Fruit fly (Drosophila melanogaster) whole organism, embryonic: ENCODE data around the gene CG10761.

Source experiments
- Awh ChIP-seq: fragments of 200-800 bp; sonication (Bioruptor generic); IDR thresholded peaks from 2 replicates; pipeline ENCODE4, ENCODE4 v1.3.6; 2022; ENCODE audit warnings: missing biosample characterization, missing genetic modification characterization
- CG10274 ChIP-seq: fragments of 200-800 bp; sonication (Bioruptor generic); optimal IDR thresholded peaks from 3 replicates; lab custom pipeline; 2017; ENCODE audit warnings: missing biosample characterization, mild to moderate bottlenecking, missing genetic modification characterization
- CG10366 ChIP-seq: fragments of 200-800 bp; sonication (Bioruptor generic); IDR thresholded peaks from 2 replicates; pipeline ENCODE4 v1.3.6; 2022; ENCODE audit warnings: missing biosample characterization, missing genetic modification characterization
- CG10565 ChIP-seq: fragments of 200-800 bp; sonication (Bioruptor generic); optimal IDR thresholded peaks from 3 replicates; lab custom pipeline; 2016; ENCODE audit warnings: missing biosample characterization, mild to moderate bottlenecking, missing genetic modification characterization
- CG12155 ChIP-seq: fragments of 200-800 bp; sonication (Bioruptor generic); optimal IDR thresholded peaks from 3 replicates; lab custom pipeline; 2016; ENCODE audit warnings: missing biosample characterization, missing genetic modification characterization
- CG15514 ChIP-seq: fragments of 200-800 bp; sonication (Bioruptor generic); optimal IDR thresholded peaks from 3 replicates; lab custom pipeline; 2017; ENCODE audit warnings: missing biosample characterization, missing genetic modification characterization, mild to moderate bottlenecking, moderate library complexity, missing genetic modification reagents
- CG17385 ChIP-seq: fragments of 200-800 bp; sonication (Bioruptor generic); optimal IDR thresholded peaks from 3 replicates; lab custom pipeline; 2018; ENCODE audit warnings: missing biosample characterization, mild to moderate bottlenecking, missing genetic modification characterization
- CG17912 ChIP-seq: fragments of 200-800 bp; sonication (Bioruptor generic); optimal IDR thresholded peaks from 2 replicates; lab custom pipeline; 2018; ENCODE audit warnings: missing biosample characterization, mild to moderate bottlenecking, missing genetic modification characterization
- CG1792 ChIP-seq: fragments of 200-800 bp; sonication (Bioruptor generic); optimal IDR thresholded peaks from 2 replicates; lab custom pipeline; 2016; ENCODE audit warnings: missing biosample characterization, missing genetic modification characterization
- CG18476 ChIP-seq: fragments of 200-800 bp; sonication (Bioruptor generic); optimal IDR thresholded peaks from 2 replicates; lab custom pipeline; 2016; ENCODE audit warnings: missing biosample characterization, mild to moderate bottlenecking, missing genetic modification characterization
- CG34376 ChIP-seq: fragments of 200-800 bp; sonication (Bioruptor generic); optimal IDR thresholded peaks from 2 replicates; lab custom pipeline; 2018; ENCODE audit warnings: missing biosample characterization, mild to moderate bottlenecking, missing genetic modification characterization
- CG4328 ChIP-seq: fragments of 200-800 bp; sonication (Bioruptor generic); optimal IDR thresholded peaks from 3 replicates; lab custom pipeline; 2017; ENCODE audit warnings: missing biosample characterization, missing genetic modification reagents, missing genetic modification characterization
- CG6765 ChIP-seq: fragments of 200-800 bp; sonication (Bioruptor generic); optimal IDR thresholded peaks from 3 replicates; lab custom pipeline; 2017; ENCODE audit warnings: missing biosample characterization, mild to moderate bottlenecking, missing genetic modification characterization
- CG9727 ChIP-seq: fragments of 200-800 bp; sonication (Bioruptor generic); optimal IDR thresholded peaks from 3 replicates; lab custom pipeline; 2017; ENCODE audit warnings: missing biosample characterization, mild to moderate bottlenecking, missing genetic modification characterization
- CG9932 ChIP-seq: fragments of 200-800 bp; sonication (Bioruptor generic); IDR thresholded peaks from 2 replicates; pipeline ENCODE4 v1.3.6; 2022; ENCODE audit warnings: missing biosample characterization, missing genetic modification characterization
- D19B ChIP-seq: fragments of 200-800 bp; sonication (Bioruptor generic); optimal IDR thresholded peaks from 2 replicates; lab custom pipeline; 2017; ENCODE audit warnings: missing biosample characterization, mild to moderate bottlenecking, missing genetic modification characterization
- Doc3 ChIP-seq: fragments of 200-800 bp; sonication (Bioruptor generic); IDR thresholded peaks from 3 replicates; pipeline ENCODE4 v1.3.6; 2022; ENCODE audit warnings: missing biosample characterization, missing genetic modification characterization; ENCODE audit not compliant: partially characterized antibody
- Dp ChIP-seq: fragments of 200-800 bp; sonication (Bioruptor generic); optimal IDR thresholded peaks from 2 replicates; lab custom pipeline; 2018; ENCODE audit warnings: missing biosample characterization, mild to moderate bottlenecking, missing genetic modification characterization, moderate library complexity
- Fer1 ChIP-seq: fragments of 200-800 bp; sonication (Bioruptor generic); optimal IDR thresholded peaks from 2 replicates; lab custom pipeline; 2017; ENCODE audit warnings: missing biosample characterization, mild to moderate bottlenecking, missing genetic modification characterization
- Lhr ChIP-seq: fragments of 200-800 bp; sonication (Bioruptor generic); optimal IDR thresholded peaks from 3 replicates; lab custom pipeline; 2017; ENCODE audit warnings: mild to moderate bottlenecking, missing biosample characterization, missing genetic modification reagents, missing genetic modification characterization
- NK7.1 ChIP-seq: fragments of 200-800 bp; sonication (Bioruptor generic); optimal IDR thresholded peaks from 3 replicates; lab custom pipeline; 2016; ENCODE audit warnings: missing biosample characterization, missing genetic modification characterization
- Nf-YA ChIP-seq: fragments of 200-800 bp; sonication (Bioruptor generic); IDR thresholded peaks from 2 replicates; pipeline ENCODE4 v1.3.6; 2022; ENCODE audit warnings: missing biosample characterization, missing genetic modification characterization
- Oli ChIP-seq: fragments of 200-800 bp; sonication (Bioruptor generic); optimal IDR thresholded peaks from 2 replicates; lab custom pipeline; 2018; ENCODE audit warnings: missing biosample characterization, mild to moderate bottlenecking, missing genetic modification characterization, moderate library complexity
- Opbp ChIP-seq: fragments of 200-800 bp; sonication (Bioruptor generic); IDR thresholded peaks from 3 replicates; pipeline ENCODE4 v1.3.6; 2022; ENCODE audit warnings: missing biosample characterization, missing genetic modification characterization; ENCODE audit not compliant: partially characterized antibody
- PHDP ChIP-seq: fragments of 200-800 bp; sonication (Bioruptor generic); optimal IDR thresholded peaks from 3 replicates; lab custom pipeline; 2018; ENCODE audit warnings: missing biosample characterization, mild to moderate bottlenecking, missing genetic modification characterization, moderate library complexity
- Pdp1 ChIP-seq, 2 experiments: fragments of 200-800 bp; sonication (Bioruptor generic); optimal IDR thresholded peaks; 3 replicates each; lab custom pipeline; 2016; ENCODE audit warnings: missing biosample characterization in 2 of 2, missing genetic modification characterization in 2 of 2, mild to moderate bottlenecking in 1 of 2, moderate library complexity in 1 of 2
- Rx ChIP-seq: fragments of 200-800 bp; sonication (Bioruptor generic); IDR thresholded peaks from 2 replicates; pipeline ENCODE4 v1.3.6; 2022; ENCODE audit warnings: missing biosample characterization, missing genetic modification characterization
- Side ChIP-seq: fragments of 200-800 bp; sonication (Bioruptor generic); optimal IDR thresholded peaks from 2 replicates; lab custom pipeline; 2016; ENCODE audit warnings: missing biosample characterization, missing genetic modification characterization
- Stat92E ChIP-seq, 3 experiments: fragments of >200 bp in 2 of 3; fragments of 200-800 bp in 1 of 3; sonication (Bioruptor generic) in 1 of 3; optimal IDR thresholded peaks; 2 replicates each; lab custom pipeline; 2017 to 2019; ENCODE audit warnings: missing biosample characterization in 3 of 3, missing genetic modification characterization in 3 of 3, mild to moderate bottlenecking in 1 of 3, moderate library complexity in 1 of 3
- Taf1 ChIP-seq: fragments of 200-800 bp; sonication (Bioruptor generic); IDR thresholded peaks from 2 replicates; pipeline ENCODE4 v1.3.6; 2022; ENCODE audit warnings: missing biosample characterization, missing genetic modification characterization
- Tbp ChIP-seq: fragments of >200 bp; optimal IDR thresholded peaks from 2 replicates; lab custom pipeline; 2018; ENCODE audit warnings: missing biosample characterization, missing genetic modification characterization
- Xbp1 ChIP-seq: fragments of 200-800 bp; sonication (Bioruptor generic); optimal IDR thresholded peaks from 3 replicates; lab custom pipeline; 2016; ENCODE audit warnings: missing biosample characterization, mild to moderate bottlenecking, missing genetic modification characterization
- ato ChIP-seq: fragments of 200-800 bp; sonication (Bioruptor generic); IDR thresholded peaks from 2 replicates; pipeline ENCODE4 v1.3.6; 2022; ENCODE audit warnings: missing biosample characterization, missing genetic modification characterization; ENCODE audit not compliant: partially characterized antibody
- bab2 ChIP-seq: fragments of 200-800 bp; sonication (Bioruptor generic); optimal IDR thresholded peaks from 2 replicates; lab custom pipeline; 2016; ENCODE audit warnings: missing biosample characterization, missing genetic modification characterization
- bowl ChIP-seq: fragments of 200-800 bp; sonication (Bioruptor generic); IDR thresholded peaks from 2 replicates; pipeline ENCODE4 v1.3.6; 2022; ENCODE audit warnings: missing biosample characterization, missing genetic modification characterization
- cas ChIP-seq: fragments of 200-800 bp; sonication (Bioruptor generic); IDR thresholded peaks from 2 replicates; pipeline ENCODE4 v1.3.6; 2022; ENCODE audit warnings: missing biosample characterization, missing genetic modification characterization
- fd3F ChIP-seq: fragments of 200-800 bp; sonication (Bioruptor generic); optimal IDR thresholded peaks from 2 replicates; lab custom pipeline; 2018; ENCODE audit warnings: missing biosample characterization, mild to moderate bottlenecking, missing genetic modification characterization, moderate library complexity
- grn ChIP-seq: fragments of 200-800 bp; sonication (Bioruptor generic); optimal IDR thresholded peaks from 3 replicates; lab custom pipeline; 2017; ENCODE audit warnings: missing biosample characterization, missing genetic modification characterization
- kay ChIP-seq: fragments of 200-800 bp; sonication (Bioruptor generic); optimal IDR thresholded peaks from 2 replicates; lab custom pipeline; 2016; ENCODE audit warnings: missing biosample characterization, missing genetic modification characterization
- klu ChIP-seq: fragments of 200-800 bp; sonication (Bioruptor generic); IDR thresholded peaks from 2 replicates; pipeline ENCODE4 v1.3.6; 2022; ENCODE audit warnings: missing biosample characterization, missing genetic modification characterization
- lmd ChIP-seq: fragments of 200-800 bp; sonication (Bioruptor generic); IDR thresholded peaks from 2 replicates; pipeline ENCODE4 v1.3.6; 2022; ENCODE audit warnings: missing biosample characterization, missing genetic modification characterization
- nmo ChIP-seq: fragments of 200-800 bp; sonication (Bioruptor generic); optimal IDR thresholded peaks from 2 replicates; lab custom pipeline; 2018; ENCODE audit warnings: missing biosample characterization, mild to moderate bottlenecking, missing genetic modification characterization, moderate library complexity
- oc ChIP-seq: fragments of 200-800 bp; sonication (Bioruptor generic); optimal IDR thresholded peaks from 2 replicates; lab custom pipeline; 2018; ENCODE audit warnings: missing biosample characterization, mild to moderate bottlenecking, missing genetic modification characterization, moderate library complexity
- org-1 ChIP-seq: fragments of 200-800 bp; sonication (Bioruptor generic); optimal IDR thresholded peaks from 2 replicates; lab custom pipeline; 2017; ENCODE audit warnings: missing biosample characterization, missing genetic modification characterization
- pnt ChIP-seq: fragments of 200-800 bp; sonication (Bioruptor generic); optimal IDR thresholded peaks from 3 replicates; lab custom pipeline; 2016; ENCODE audit warnings: missing biosample characterization, missing genetic modification characterization
- pros ChIP-seq: fragments of 200-800 bp; sonication (Bioruptor generic); optimal IDR thresholded peaks from 3 replicates; lab custom pipeline; 2019; ENCODE audit warnings: missing biosample characterization, mild to moderate bottlenecking, missing genetic modification characterization, moderate library complexity
- pum ChIP-seq: fragments of 200-800 bp; sonication (Bioruptor generic); optimal IDR thresholded peaks from 2 replicates; lab custom pipeline; 2016; ENCODE audit warnings: missing biosample characterization, missing genetic modification characterization
- sima ChIP-seq: fragments of 200-800 bp; sonication (Bioruptor generic); optimal IDR thresholded peaks from 2 replicates; lab custom pipeline; 2016; ENCODE audit warnings: missing biosample characterization, missing genetic modification characterization
- so ChIP-seq: fragments of 200-800 bp; sonication (Bioruptor generic); IDR thresholded peaks from 3 replicates; pipeline ENCODE4 v1.3.6; 2022; ENCODE audit warnings: missing biosample characterization, missing genetic modification characterization
- tna ChIP-seq: fragments of 200-800 bp; sonication (Bioruptor generic); IDR thresholded peaks from 2 replicates; pipeline ENCODE4 v1.3.6; 2022; ENCODE audit warnings: missing biosample characterization, missing genetic modification characterization; ENCODE audit not compliant: partially characterized antibody

CG10761 gene

DNA sequence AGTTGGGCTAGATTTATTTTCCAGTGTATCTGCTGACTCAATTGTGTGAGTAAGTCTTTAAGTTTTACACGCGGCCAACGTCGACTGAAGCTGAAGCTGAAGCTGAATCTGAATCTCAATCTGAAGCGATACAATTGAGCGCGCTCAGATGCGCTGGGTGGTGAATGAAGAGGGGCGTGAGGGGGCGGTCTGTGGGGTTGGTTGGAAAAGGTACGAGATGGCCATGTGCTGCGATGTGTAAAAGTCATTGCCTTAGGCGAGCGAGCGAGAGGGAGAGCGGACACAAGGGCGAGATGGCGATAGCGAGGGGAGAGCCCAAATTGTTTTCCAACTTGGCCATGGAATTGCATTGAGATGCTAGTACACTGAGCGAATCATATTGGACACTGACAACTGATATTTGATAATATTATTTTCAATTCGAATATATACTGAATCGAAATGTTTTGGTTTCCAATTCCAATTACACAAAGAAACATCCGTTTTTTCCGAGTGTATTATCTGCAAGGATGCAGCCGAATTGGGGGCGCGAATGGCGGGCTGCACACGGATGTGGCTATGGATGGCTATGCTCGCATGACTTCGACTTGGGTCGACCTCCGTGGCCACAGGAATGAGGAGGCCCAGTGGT is 34.1 kb upstream of the CG10761 start (continued):
- TF ChIP-seq nmo (GFP tag; lab: Kevin White, UChicago) (peak; percentile 46), oc (tag; lab: Kevin White, UChicago) (peak; percentile 6), Taf1 (GFP tag; lab: Robert Waterston, UW) (no peak), grn (GFP tag; lab: Kevin White, UChicago) (no peak), cas (GFP tag; lab: Robert Waterston, UW) (no peak), CG15514 (GFP tag; lab: Kevin White, UChicago) (no peak), CG6765 (GFP tag; lab: Kevin White, UChicago) (no peak), ato (GFP tag; lab: Robert Waterston, UW) (no peak), Nf-YA (GFP tag; lab: Robert Waterston, UW) (peak; percentile 53), CG10565 (GFP tag; lab: Kevin White, UChicago) (no peak), Fer1 (GFP tag; lab: Kevin White, UChicago) (no peak), pnt (peak; percentile 29), CG9932 (GFP tag; lab: Robert Waterston, UW) (no peak), D19B (GFP tag; lab: Kevin White, UChicago) (no peak), NK7.1 (no peak), CG10366 (peak; percentile 66), CG4328 (no peak), CG17385 (peak; percentile 23), CG9727 (no peak), Pdp1 (GFP tag; optimal IDR thresholded peaks at IDR 0.05; lab: Kevin White, UChicago) (peak; percentile 25 to 38), klu (GFP tag; lab: Robert Waterston, UW) (no peak), CG17912 (GFP tag; lab: Kevin White, UChicago) (no peak), PHDP (tag; lab: Kevin White, UChicago) (peak; percentile 30), Opbp (GFP tag; lab: Robert Waterston, UW) (no peak), CG1792 (GFP tag; lab: Kevin White, UChicago) (no peak), CG34376 (GFP tag; lab: Kevin White, UChicago) (no peak), bowl (no peak), Oli (tag; lab: Kevin White, UChicago) (peak; percentile 59), Stat92E (GFP tag; optimal IDR thresholded peaks at IDR 0.05; lab: Kevin White, UChicago) (no peak), bab2 (GFP tag; lab: Kevin White, UChicago) (no peak), Doc3 (GFP tag; lab: Robert Waterston, UW) (no peak), CG12155 (no peak), Rx (GFP tag; lab: Robert Waterston, UW) (peak; percentile 49), CG18476 (GFP tag; lab: Kevin White, UChicago) (no peak), org-1 (GFP tag; lab: Kevin White, UChicago) (peak; percentile 6), Side (GFP tag; lab: Kevin White, UChicago) (no peak), Xbp1 (peak; percentile 44), pros (GFP tag; lab: Kevin White, UChicago) (no peak), so (GFP tag; lab: Robert Waterston, UW) (0 out of 3 replicates have a peak, but pooled peaks have one; percentile 28), Dp (no peak), tna (no peak), Tbp (GFP tag; lab: Kevin White, UChicago) (no peak), sima (GFP tag; lab: Kevin White, UChicago) (no peak), CG10274 (GFP tag; lab: Kevin White, UChicago) (no peak), kay (GFP tag; lab: Kevin White, UChicago) (no peak), fd3F (GFP tag; lab: Kevin White, UChicago) (no peak), Lhr (GFP tag; lab: Kevin White, UChicago) (no peak), Awh (GFP tag; lab: Robert Waterston, UW) (0 out of 2 replicates have a peak, but pooled peaks have one; percentile 53), pum (GFP tag; lab: Kevin White, UChicago) (no peak), lmd (GFP tag; lab: Robert Waterston, UW) (peak; percentile 57)
